Fruit fly (Drosophila melanogaster): Measurements from ENCODE around the gene CG42526.
A peak's percentile ranks its signal among the peaks of the same experiment; 100 is the strongest.

The CG42526 gene

DNA sequence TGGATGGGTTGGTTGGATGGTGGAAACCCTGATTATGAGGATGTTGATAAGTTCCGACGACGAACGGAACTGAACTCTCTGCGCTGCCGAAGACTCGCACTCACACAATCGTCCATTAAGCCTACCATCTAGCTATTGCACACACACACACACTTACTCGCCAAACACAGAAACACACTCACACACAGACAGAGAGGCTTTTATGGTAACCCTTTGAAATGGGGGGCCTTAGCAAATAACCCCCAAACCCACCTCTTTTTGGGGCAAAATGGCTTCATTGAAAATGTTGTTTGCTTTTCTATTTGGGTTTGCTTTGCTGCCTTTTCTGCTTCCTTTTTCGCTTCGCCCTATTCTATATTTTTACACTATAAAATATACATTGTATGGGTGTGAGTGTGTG lies 33.9 kb upstream of the CG42526 start (continued):
- TF ChIP-seq CG2199 (GFP tag; IDR thresholded peaks at IDR 0.05) (no peak), Adf1 (GFP tag; IDR thresholded peaks at IDR 0.05) (no peak), cg (GFP tag; optimal IDR thresholded peaks at IDR 0.05) (peak; percentile 59), gem (tag; optimal IDR thresholded peaks at IDR 0.05) (no peak), CG32767 (GFP tag; IDR thresholded peaks at IDR 0.05) (no peak), Mad (GFP tag; optimal IDR thresholded peaks at IDR 0.05) (no peak), CG6765 (GFP tag; optimal IDR thresholded peaks at IDR 0.05) (no peak), CG18599 (GFP tag; optimal IDR thresholded peaks at IDR 0.05) (no peak), inv (GFP tag; IDR thresholded peaks at IDR 0.05; ENCODE audit: partially characterized antibody) (no peak), dpn (GFP tag; optimal IDR thresholded peaks at IDR 0.05) (no peak), BEAF-32 (GFP tag; optimal IDR thresholded peaks at IDR 0.05) (no peak), abd-A (tag; optimal IDR thresholded peaks at IDR 0.05) (peak; percentile 83), tx (GFP tag; optimal IDR thresholded peaks at IDR 0.05) (no peak), Doc3 (GFP tag; IDR thresholded peaks at IDR 0.05; ENCODE audit: partially characterized antibody) (no peak), CG9437 (GFP tag; optimal IDR thresholded peaks at IDR 0.05) (no peak), Kr (GFP tag; optimal IDR thresholded peaks at IDR 0.05) (peak; percentile 32)

DNA sequence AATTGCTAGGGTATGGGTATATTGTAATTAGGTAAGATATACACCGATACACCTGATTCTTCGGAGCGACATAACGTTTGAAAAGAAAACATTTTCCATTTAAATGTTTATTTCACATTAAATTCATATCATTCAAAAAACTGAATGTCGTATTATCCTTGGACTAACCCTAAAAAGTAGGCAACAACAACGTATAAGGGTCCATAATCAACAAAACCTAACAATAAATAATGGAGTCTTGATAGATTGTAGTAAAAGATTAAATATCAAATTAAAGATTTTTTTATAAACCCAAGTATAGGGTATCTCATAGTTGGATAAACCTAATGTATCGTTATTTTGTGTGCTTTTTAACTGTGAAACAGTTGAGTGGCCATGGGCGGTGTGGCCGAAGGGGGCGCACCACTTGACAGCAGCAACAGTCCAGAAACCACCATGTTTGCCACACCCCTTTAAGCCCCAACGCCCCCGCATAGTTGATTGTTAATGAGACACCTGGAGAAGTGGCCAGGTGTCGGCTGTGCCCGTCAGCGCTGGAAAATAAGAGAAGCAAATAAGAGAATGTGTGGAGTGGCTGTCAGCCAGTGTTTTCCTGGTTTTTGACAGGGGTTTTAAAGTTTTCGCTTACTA lies 33.2 kb upstream of the CG42526 start:
- TF ChIP-seq CG15696 (tag; optimal IDR thresholded peaks at IDR 0.05) (no peak), Meics (GFP tag; optimal IDR thresholded peaks at IDR 0.05) (peak; percentile 62), phol (tag; optimal IDR thresholded peaks at IDR 0.05) (peak; percentile 59), otp (GFP tag; IDR thresholded peaks at IDR 0.05) (no peak), CG13775 (GFP tag; optimal IDR thresholded peaks at IDR 0.05) (peak; percentile 26), CG15011 (GFP tag; optimal IDR thresholded peaks at IDR 0.05) (peak; percentile 14), CG8359 (GFP tag; optimal IDR thresholded peaks at IDR 0.05; ENCODE audit: borderline replicate concordance) (no peak), hb (GFP tag; IDR thresholded peaks at IDR 0.05; ENCODE audit: partially characterized antibody) (0 out of 3 replicates have a peak, but pooled peaks have one; percentile 33), Oli (tag; optimal IDR thresholded peaks at IDR 0.05) (peak; percentile 31), Jarid2 (GFP tag; optimal IDR thresholded peaks at IDR 0.05) (peak; percentile 11), CG18599 (GFP tag; optimal IDR thresholded peaks at IDR 0.05) (peak; percentile 43), D19B (GFP tag; optimal IDR thresholded peaks at IDR 0.05) (peak; percentile 76), row (GFP tag; IDR thresholded peaks at IDR 0.05) (peak; percentile 35; the same call in 2 of the 3 replicates), salm (tag; optimal IDR thresholded peaks at IDR 0.05) (no peak), Sox102F (GFP tag; optimal IDR thresholded peaks at IDR 0.05) (peak; percentile 50), Ets65A (GFP tag) (peak; percentile 80), chif (GFP tag; optimal IDR thresholded peaks at IDR 0.05) (peak in 1 of 2 experiments; percentile 9), CG12104 (GFP tag; optimal IDR thresholded peaks at IDR 0.05) (peak; percentile 41), CG2678 (tag; optimal IDR thresholded peaks at IDR 0.05) (peak; percentile 73), ATbp (GFP tag; optimal IDR thresholded peaks at IDR 0.05) (peak; percentile 7), scrt (GFP tag; optimal IDR thresholded peaks at IDR 0.05) (peak; percentile 11), CG32532 (GFP tag; IDR thresholded peaks at IDR 0.05) (no peak; the same call in 1 of the 2 replicates), B-H2 (GFP tag; optimal IDR thresholded peaks at IDR 0.05) (no peak), CG2712 (tag; optimal IDR thresholded peaks at IDR 0.05) (peak; percentile 34), grau (tag; optimal IDR thresholded peaks at IDR 0.05) (peak; percentile 34), CG17361 (GFP tag; IDR thresholded peaks at IDR 0.05) (peak; percentile 60), CG17328 (GFP tag; IDR thresholded peaks at IDR 0.05) (no peak), ind (GFP tag; optimal IDR thresholded peaks at IDR 0.05) (peak; percentile 34), CG9876 (GFP tag; optimal IDR thresholded peaks at IDR 0.05) (no peak), CG13894 (tag; optimal IDR thresholded peaks at IDR 0.05) (no peak), CG10959 (GFP tag; IDR thresholded peaks at IDR 0.05) (no peak), CG7357 (GFP tag; IDR thresholded peaks at IDR 0.05) (no peak), Sry-β (GFP tag; optimal IDR thresholded peaks at IDR 0.05) (no peak), CG12391 (tag; optimal IDR thresholded peaks at IDR 0.05) (peak; percentile 35)
